Fruit fly (Drosophila melanogaster) whole organism, embryonic: ENCODE measurements around the gene twe.

Experiments
- CG12155 ChIP-seq: fragments of 200-800 bp; sonication (Bioruptor generic); optimal IDR thresholded peaks from 3 replicates; lab custom pipeline; 2016; ENCODE audit warnings: missing biosample characterization, missing genetic modification characterization
- CG13894 ChIP-seq: fragments of 200-800 bp; sonication (Bioruptor generic); optimal IDR thresholded peaks from 3 replicates; lab custom pipeline; 2018; ENCODE audit warnings: missing biosample characterization, mild to moderate bottlenecking, missing genetic modification characterization, moderate library complexity
- CG2875 ChIP-seq: fragments of 200-800 bp; sonication (Bioruptor generic); optimal IDR thresholded peaks from 2 replicates; lab custom pipeline; 2017; ENCODE audit warnings: missing biosample characterization, mild to moderate bottlenecking, missing genetic modification characterization, missing genetic modification reagents
- CG6683 ChIP-seq: fragments of 200-800 bp; sonication (Bioruptor generic); optimal IDR thresholded peaks from 2 replicates; lab custom pipeline; 2017; ENCODE audit warnings: missing biosample characterization, mild to moderate bottlenecking, missing genetic modification characterization, missing genetic modification reagents
- Dbx ChIP-seq: fragments of 200-800 bp; sonication (Bioruptor generic); IDR thresholded peaks from 3 replicates; pipeline ENCODE4 v1.3.6; 2022; ENCODE audit warnings: missing biosample characterization, missing genetic modification characterization
- Drgx ChIP-seq: fragments of 200-800 bp; sonication (Bioruptor generic); IDR thresholded peaks from 2 replicates; pipeline ENCODE4 v1.3.6; 2022; ENCODE audit warnings: missing biosample characterization, missing genetic modification characterization
- Hr78 ChIP-seq, 2 experiments: fragments of 200-800 bp in 1 of 2; fragments of >200 bp in 1 of 2; sonication (Bioruptor generic) in 1 of 2; optimal IDR thresholded peaks; 2 replicates each; lab custom pipeline; 2017 to 2019; ENCODE audit warnings: missing biosample characterization in 2 of 2, missing genetic modification characterization in 2 of 2, mild to moderate bottlenecking in 1 of 2, moderate library complexity in 1 of 2
- Myb ChIP-seq: fragments of 200-800 bp; sonication (Bioruptor generic); optimal IDR thresholded peaks from 2 replicates; lab custom pipeline; 2016; ENCODE audit warnings: missing biosample characterization, missing genetic modification characterization
- az2 ChIP-seq: fragments of 200-800 bp; sonication (Bioruptor generic); optimal IDR thresholded peaks from 3 replicates; lab custom pipeline; 2016; ENCODE audit warnings: missing biosample characterization, missing genetic modification characterization
- h ChIP-seq: fragments of >200 bp; optimal IDR thresholded peaks from 2 replicates; lab custom pipeline; 2017
- nerfin-1 ChIP-seq: fragments of 200-800 bp; sonication (Bioruptor generic); optimal IDR thresholded peaks from 3 replicates; lab custom pipeline; 2019; ENCODE audit warnings: missing biosample characterization, mild to moderate bottlenecking, missing genetic modification characterization, moderate library complexity
- pho ChIP-seq: fragments of 200-800 bp; sonication (Bioruptor generic); optimal IDR thresholded peaks from 2 replicates; lab custom pipeline; 2016; ENCODE audit warnings: missing biosample characterization, missing genetic modification characterization

DNA sequence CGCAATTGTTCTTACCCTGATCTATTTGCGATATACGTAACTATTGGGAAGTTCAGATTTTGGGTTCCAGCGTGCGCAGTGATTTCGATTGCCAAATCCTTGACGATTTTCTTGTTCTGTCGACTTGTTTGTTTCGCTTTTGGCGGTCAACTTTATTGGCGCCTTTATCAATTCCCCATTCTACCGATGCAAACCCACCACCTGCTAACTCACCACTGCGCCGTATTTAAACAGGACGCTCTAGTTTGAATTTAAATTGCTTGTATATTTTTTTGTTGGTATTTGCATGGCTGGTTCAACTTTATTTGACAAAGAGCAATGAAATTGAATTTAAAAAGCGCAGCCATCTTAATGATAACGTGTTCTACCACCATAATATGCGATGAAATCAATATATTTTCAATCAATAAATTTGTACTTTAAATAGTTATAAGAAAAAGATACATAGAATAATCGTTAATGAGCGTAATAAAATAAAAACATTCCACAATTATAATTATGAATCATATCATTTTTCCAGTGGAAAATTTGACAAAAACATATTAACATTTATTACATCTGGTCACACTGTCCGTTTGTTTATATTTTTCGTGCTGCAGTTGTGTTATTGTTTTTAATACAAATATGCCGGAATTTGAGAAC is at the start of gene twe, which contains the start of gene CG4935:
- TF ChIP-seq Hr78 (GFP tag; optimal IDR thresholded peaks at IDR 0.05; lab: Kevin White, UChicago) (no peak), CG2875 (GFP tag; lab: Kevin White, UChicago) (no peak), h (lab: Kevin White, UChicago) (no peak), CG12155 (GFP tag; lab: Kevin White, UChicago) (no peak), Dbx (GFP tag; lab: Robert Waterston, UW) (no peak), Myb (no peak), nerfin-1 (tag; lab: Kevin White, UChicago) (no peak), az2 (GFP tag; lab: Kevin White, UChicago) (no peak), CG13894 (tag; lab: Kevin White, UChicago) (no peak), CG6683 (no peak), Drgx (GFP tag; lab: Robert Waterston, UW) (no peak), pho (GFP tag; lab: Kevin White, UChicago) (peak; percentile 17)
